Fruit fly (Drosophila melanogaster) whole organism, embryonic: ENCODE data around the gene dlt.

Experiments used
- B-H1 ChIP-seq: fragments of 200-800 bp; sonication (Bioruptor generic); IDR thresholded peaks from 3 replicates; pipeline ENCODE4 v1.3.6; 2022; ENCODE audit warnings: missing biosample characterization, missing genetic modification characterization
- CG10979 ChIP-seq: fragments of 200-800 bp; sonication (Bioruptor generic); optimal IDR thresholded peaks from 2 replicates; lab custom pipeline; 2018; ENCODE audit warnings: missing biosample characterization, mild to moderate bottlenecking, missing genetic modification characterization, moderate library complexity
- CG12071 ChIP-seq: fragments of 200-800 bp; sonication (Bioruptor generic); optimal IDR thresholded peaks from 3 replicates; lab custom pipeline; 2018; ENCODE audit warnings: missing biosample characterization, mild to moderate bottlenecking, missing genetic modification characterization
- CG12744 ChIP-seq: fragments of 200-800 bp; sonication (Bioruptor generic); optimal IDR thresholded peaks from 2 replicates; lab custom pipeline; 2016; ENCODE audit warnings: missing biosample characterization, missing genetic modification characterization
- CG15479 ChIP-seq: fragments of 200-800 bp; sonication (Bioruptor generic); optimal IDR thresholded peaks from 3 replicates; lab custom pipeline; 2019; ENCODE audit warnings: missing biosample characterization, mild to moderate bottlenecking, missing genetic modification characterization, moderate library complexity
- CG15696 ChIP-seq: fragments of 200-800 bp; sonication (Bioruptor generic); optimal IDR thresholded peaks from 2 replicates; lab custom pipeline; 2019; ENCODE audit warnings: missing biosample characterization, mild to moderate bottlenecking, missing genetic modification characterization, moderate library complexity
- CG1647 ChIP-seq: fragments of 200-800 bp; sonication (Bioruptor generic); optimal IDR thresholded peaks from 3 replicates; lab custom pipeline; 2016; ENCODE audit warnings: missing biosample characterization, missing genetic modification characterization
- CG16813 ChIP-seq: fragments of 200-800 bp; sonication (Bioruptor generic); IDR thresholded peaks from 3 replicates; pipeline ENCODE4 v1.3.6; 2022; ENCODE audit warnings: missing biosample characterization, missing genetic modification characterization; ENCODE audit not compliant: partially characterized antibody
- CG18476 ChIP-seq: fragments of 200-800 bp; sonication (Bioruptor generic); optimal IDR thresholded peaks from 2 replicates; lab custom pipeline; 2016; ENCODE audit warnings: missing biosample characterization, mild to moderate bottlenecking, missing genetic modification characterization
- CG2129 ChIP-seq: fragments of 200-800 bp; sonication (Bioruptor generic); IDR thresholded peaks from 2 replicates; pipeline ENCODE4 v1.3.6; 2022; ENCODE audit warnings: missing biosample characterization, missing genetic modification characterization; ENCODE audit not compliant: partially characterized antibody
- CG2202 ChIP-seq: fragments of 200-800 bp; sonication (Bioruptor generic); optimal IDR thresholded peaks from 2 replicates; lab custom pipeline; 2018; ENCODE audit warnings: missing biosample characterization, mild to moderate bottlenecking, missing genetic modification characterization
- CG4424 ChIP-seq: fragments of 200-800 bp; sonication (Bioruptor generic); optimal IDR thresholded peaks from 3 replicates; lab custom pipeline; 2016; ENCODE audit warnings: missing biosample characterization, missing genetic modification characterization
- CG7556 ChIP-seq: fragments of 200-800 bp; sonication (Bioruptor generic); optimal IDR thresholded peaks from 2 replicates; lab custom pipeline; 2017; ENCODE audit warnings: missing biosample characterization, mild to moderate bottlenecking, missing genetic modification characterization
- CG7839 ChIP-seq: fragments of 200-800 bp; sonication (Bioruptor generic); optimal IDR thresholded peaks from 3 replicates; lab custom pipeline; 2018; ENCODE audit warnings: missing biosample characterization, mild to moderate bottlenecking, missing genetic modification characterization, moderate library complexity
- Camta ChIP-seq: fragments of 200-800 bp; sonication (Bioruptor generic); optimal IDR thresholded peaks from 2 replicates; lab custom pipeline; 2016; ENCODE audit warnings: missing biosample characterization, missing genetic modification characterization
- CkIIα-i1 ChIP-seq: fragments of 200-800 bp; sonication (Bioruptor generic); IDR thresholded peaks from 2 replicates; pipeline ENCODE4 v1.3.6; 2022; ENCODE audit warnings: missing biosample characterization, missing genetic modification characterization
- Dbx ChIP-seq: fragments of 200-800 bp; sonication (Bioruptor generic); IDR thresholded peaks from 3 replicates; pipeline ENCODE4 v1.3.6; 2022; ENCODE audit warnings: missing biosample characterization, missing genetic modification characterization
- Dip2 ChIP-seq: fragments of 200-800 bp; sonication (Bioruptor generic); IDR thresholded peaks from 2 replicates; pipeline ENCODE4 v1.3.6; 2022; ENCODE audit warnings: missing biosample characterization, missing genetic modification characterization
- Fer2 ChIP-seq: fragments of 200-800 bp; sonication (Bioruptor generic); optimal IDR thresholded peaks from 2 replicates; lab custom pipeline; 2018; ENCODE audit warnings: missing biosample characterization, mild to moderate bottlenecking, missing genetic modification characterization, moderate library complexity
- HLH4C ChIP-seq: fragments of 200-800 bp; sonication (Bioruptor generic); IDR thresholded peaks from 3 replicates; pipeline ENCODE4 v1.3.6; 2022; ENCODE audit warnings: missing biosample characterization, missing genetic modification characterization; ENCODE audit not compliant: partially characterized antibody
- Hmx ChIP-seq: fragments of 200-800 bp; sonication (Bioruptor generic); optimal IDR thresholded peaks from 2 replicates; lab custom pipeline; 2016; ENCODE audit warnings: missing biosample characterization, missing genetic modification characterization
- MBD-R2 ChIP-seq: fragments of 200-800 bp; sonication (Bioruptor generic); IDR thresholded peaks from 2 replicates; pipeline ENCODE4 v1.3.6; 2022; ENCODE audit warnings: missing biosample characterization, missing genetic modification characterization
- NK7.1 ChIP-seq: fragments of 200-800 bp; sonication (Bioruptor generic); optimal IDR thresholded peaks from 3 replicates; lab custom pipeline; 2016; ENCODE audit warnings: missing biosample characterization, missing genetic modification characterization
- Nf-YB ChIP-seq: fragments of 200-800 bp; sonication (Bioruptor generic); optimal IDR thresholded peaks from 3 replicates; lab custom pipeline; 2019; ENCODE audit warnings: missing biosample characterization, mild to moderate bottlenecking, missing genetic modification characterization, moderate library complexity
- Six4 ChIP-seq: fragments of 200-800 bp; sonication (Bioruptor generic); optimal IDR thresholded peaks from 2 replicates; lab custom pipeline; 2016; ENCODE audit warnings: missing biosample characterization, missing genetic modification characterization
- Sry-δ ChIP-seq: fragments of 200-800 bp; sonication (Bioruptor generic); optimal IDR thresholded peaks from 2 replicates; lab custom pipeline; 2016; ENCODE audit warnings: missing biosample characterization, missing genetic modification characterization
- TFAM ChIP-seq: fragments of 200-800 bp; sonication (Bioruptor generic); optimal IDR thresholded peaks from 2 replicates; lab custom pipeline; 2017; ENCODE audit warnings: missing biosample characterization, missing genetic modification characterization, inconsistent platforms
- Taf1 ChIP-seq: fragments of 200-800 bp; sonication (Bioruptor generic); IDR thresholded peaks from 2 replicates; pipeline ENCODE4 v1.3.6; 2022; ENCODE audit warnings: missing biosample characterization, missing genetic modification characterization
- Tbp ChIP-seq: fragments of >200 bp; optimal IDR thresholded peaks from 2 replicates; lab custom pipeline; 2018; ENCODE audit warnings: missing biosample characterization, missing genetic modification characterization
- Xbp1 ChIP-seq: fragments of 200-800 bp; sonication (Bioruptor generic); optimal IDR thresholded peaks from 3 replicates; lab custom pipeline; 2016; ENCODE audit warnings: missing biosample characterization, mild to moderate bottlenecking, missing genetic modification characterization
- Xrp1 ChIP-seq: fragments of 200-800 bp; sonication (Bioruptor generic); IDR thresholded peaks from 2 replicates; pipeline ENCODE4 v1.3.6; 2022; ENCODE audit warnings: missing biosample characterization, missing genetic modification characterization
- ato ChIP-seq: fragments of 200-800 bp; sonication (Bioruptor generic); IDR thresholded peaks from 2 replicates; pipeline ENCODE4 v1.3.6; 2022; ENCODE audit warnings: missing biosample characterization, missing genetic modification characterization; ENCODE audit not compliant: partially characterized antibody
- bsh ChIP-seq, 2 experiments: fragments of 200-800 bp; sonication (Bioruptor generic); optimal IDR thresholded peaks; 2 replicates each; lab custom pipeline; 2017 to 2018; ENCODE audit warnings: mild to moderate bottlenecking in 2 of 2, missing biosample characterization in 2 of 2, missing genetic modification characterization in 2 of 2, moderate library complexity in 1 of 2
- caup ChIP-seq: fragments of 200-800 bp; sonication (Bioruptor generic); optimal IDR thresholded peaks from 3 replicates; lab custom pipeline; 2017; ENCODE audit warnings: missing biosample characterization, mild to moderate bottlenecking, missing genetic modification characterization, moderate library complexity; ENCODE audit not compliant: severe bottlenecking
- disco-r ChIP-seq: fragments of 200-800 bp; sonication (Bioruptor generic); optimal IDR thresholded peaks from 2 replicates; lab custom pipeline; 2016; ENCODE audit warnings: missing biosample characterization, missing genetic modification characterization
- eve ChIP-seq, 2 experiments: fragments of >200 bp; optimal IDR thresholded peaks; 2 replicates each; lab custom pipeline; 2017; ENCODE audit warnings: missing biosample characterization in 2 of 2, missing genetic modification characterization in 2 of 2
- grau ChIP-seq: fragments of 200-800 bp; optimal IDR thresholded peaks from 3 replicates; lab custom pipeline; 2019; ENCODE audit warnings: missing biosample characterization, mild to moderate bottlenecking, missing genetic modification characterization, moderate library complexity
- gsb-n ChIP-seq: fragments of 200-800 bp; sonication (Bioruptor generic); optimal IDR thresholded peaks from 3 replicates; lab custom pipeline; 2018; ENCODE audit warnings: missing biosample characterization, mild to moderate bottlenecking, missing genetic modification characterization
- inv ChIP-seq: fragments of 200-800 bp; sonication (Bioruptor generic); IDR thresholded peaks from 2 replicates; pipeline ENCODE4 v1.3.6; 2022; ENCODE audit warnings: missing biosample characterization, missing genetic modification characterization; ENCODE audit not compliant: partially characterized antibody
- jigr1 ChIP-seq: fragments of 200-800 bp; sonication (Bioruptor generic); IDR thresholded peaks from 3 replicates; pipeline ENCODE4 v1.3.6; 2022; ENCODE audit warnings: missing biosample characterization, missing genetic modification characterization
- kay ChIP-seq: fragments of 200-800 bp; sonication (Bioruptor generic); optimal IDR thresholded peaks from 2 replicates; lab custom pipeline; 2016; ENCODE audit warnings: missing biosample characterization, missing genetic modification characterization
- mam ChIP-seq: fragments of 200-800 bp; sonication (Bioruptor generic); optimal IDR thresholded peaks from 3 replicates; lab custom pipeline; 2016; ENCODE audit warnings: missing biosample characterization, missing genetic modification characterization
- phol ChIP-seq: fragments of 200-800 bp; sonication (Bioruptor generic); optimal IDR thresholded peaks from 3 replicates; lab custom pipeline; 2018; ENCODE audit warnings: missing biosample characterization, mild to moderate bottlenecking, missing genetic modification characterization, moderate library complexity
- pnt ChIP-seq: fragments of 200-800 bp; sonication (Bioruptor generic); optimal IDR thresholded peaks from 3 replicates; lab custom pipeline; 2016; ENCODE audit warnings: missing biosample characterization, missing genetic modification characterization
- prd ChIP-seq, 3 experiments: fragments of >200 bp in 2 of 3; fragments of 200-800 bp in 1 of 3; sonication (Bioruptor generic) in 1 of 3; optimal IDR thresholded peaks in 2 of 3; IDR thresholded peaks in 1 of 3; 2 replicates in 2 of 3; 3 replicates in 1 of 3; pipeline versions ENCODE4 v1.3.6 to Lab custom; 2017 to 2022; ENCODE audit warnings: missing biosample characterization in 1 of 3, missing genetic modification characterization in 1 of 3
- tna ChIP-seq: fragments of 200-800 bp; sonication (Bioruptor generic); IDR thresholded peaks from 2 replicates; pipeline ENCODE4 v1.3.6; 2022; ENCODE audit warnings: missing biosample characterization, missing genetic modification characterization; ENCODE audit not compliant: partially characterized antibody
- trh ChIP-seq: fragments of 200-800 bp; sonication (Bioruptor generic); optimal IDR thresholded peaks from 2 replicates; lab custom pipeline; 2016; ENCODE audit warnings: missing biosample characterization, missing genetic modification characterization
- vvl ChIP-seq: fragments of 200-800 bp; sonication (Bioruptor generic); IDR thresholded peaks from 2 replicates; pipeline ENCODE4 v1.3.6; 2022; ENCODE audit warnings: missing biosample characterization, missing genetic modification characterization

Gene dlt

dm6 chr3L:1746338-1747199, 48.6 kb downstream of the dlt start, which contains the start of gene CG13921 (continued):
- TF ChIP-seq CG2129 (GFP tag; lab: Robert Waterston, UW) (no peak), inv (GFP tag; lab: Robert Waterston, UW) (no peak), CG4424 (peak; percentile 100), CG7839 (tag; lab: Kevin White, UChicago) (peak; percentile 99), tna (no peak), B-H1 (GFP tag; lab: Robert Waterston, UW) (peak; percentile 98), CG15479 (peak; percentile 98), Taf1 (peak; percentile 98), CG10979 (tag; lab: Kevin White, UChicago) (peak; percentile 100), Fer2 (tag; lab: Kevin White, UChicago) (peak; percentile 95), Tbp (no peak), grau (peak; percentile 97), CkIIα-i1 (GFP tag; lab: Robert Waterston, UW) (peak; percentile 93), CG18476 (GFP tag; lab: Kevin White, UChicago) (peak; percentile 98), Dbx (GFP tag; lab: Robert Waterston, UW) (peak; percentile 99), TFAM (GFP tag; lab: Kevin White, UChicago) (peak; percentile 97), MBD-R2 (GFP tag; lab: Robert Waterston, UW) (peak; percentile 98), Dip2 (GFP tag; lab: Robert Waterston, UW) (peak; percentile 79), vvl (GFP tag; lab: Robert Waterston, UW) (peak; percentile 100), Nf-YB (GFP tag; lab: Kevin White, UChicago) (peak; percentile 88), disco-r (GFP tag; lab: Kevin White, UChicago) (peak; percentile 98), caup (GFP tag; lab: Kevin White, UChicago) (peak; percentile 98), trh (GFP tag; lab: Kevin White, UChicago) (peak; percentile 97), NK7.1 (GFP tag; lab: Kevin White, UChicago) (peak; percentile 99), bsh (GFP tag; optimal IDR thresholded peaks at IDR 0.05; lab: Kevin White, UChicago) (peak; percentile 98 to 99), CG12744 (GFP tag; lab: Kevin White, UChicago) (peak; percentile 99), Xrp1 (peak; percentile 100), CG1647 (GFP tag; lab: Kevin White, UChicago) (peak; percentile 99), CG12071 (GFP tag; lab: Kevin White, UChicago) (peak; percentile 99), Xbp1 (GFP tag; lab: Kevin White, UChicago) (peak; percentile 99), Sry-δ (GFP tag; lab: Kevin White, UChicago) (peak; percentile 85), prd (optimal IDR thresholded peaks at IDR 0.05; lab: Kevin White, UChicago) (no peak), prd (GFP tag; IDR thresholded peaks at IDR 0.05; lab: Robert Waterston, UW) (peak; percentile 100), CG15696 (tag; lab: Kevin White, UChicago) (peak; percentile 100), ato (GFP tag; lab: Robert Waterston, UW) (no peak), pnt (GFP tag; lab: Kevin White, UChicago) (peak; percentile 100), Camta (GFP tag; lab: Kevin White, UChicago) (peak; percentile 99), HLH4C (GFP tag; lab: Robert Waterston, UW) (no peak), CG7556 (GFP tag; lab: Kevin White, UChicago) (peak; percentile 99), eve (GFP tag; optimal IDR thresholded peaks at IDR 0.05; lab: Kevin White, UChicago) (peak in 1 of 2 experiments; percentile 100), jigr1 (GFP tag; lab: Robert Waterston, UW) (peak; percentile 98), Hmx (GFP tag; lab: Kevin White, UChicago) (peak; percentile 95), gsb-n (tag; lab: Kevin White, UChicago) (peak; percentile 99), CG2202 (tag; lab: Kevin White, UChicago) (peak; percentile 98), phol (tag; lab: Kevin White, UChicago) (peak; percentile 99), mam (GFP tag; lab: Kevin White, UChicago) (peak; percentile 99), kay (GFP tag; lab: Kevin White, UChicago) (no peak), CG16813 (no peak), Six4 (GFP tag; lab: Kevin White, UChicago) (peak; percentile 100)
